Worm (Caenorhabditis elegans) whole organism, L1 larva: ENCODE measurements around the gene cutl-1.

Source experiments
- C16A3.4 ChIP-seq: fragments of 150-350 bp; optimal IDR thresholded peaks from 2 replicates; lab custom pipeline; 2014; ENCODE audit warnings: missing biosample characterization, missing genetic modification characterization
- C34B4.2 ChIP-seq: sonication (generic microtip); optimal IDR thresholded peaks from 2 replicates; lab custom pipeline; 2017; ENCODE audit warnings: mild to moderate bottlenecking, missing genetic modification characterization, missing compliant biosample characterization
- Y116A8C.19 ChIP-seq: sonication (generic microtip); optimal IDR thresholded peaks from 2 replicates; lab custom pipeline; 2016; ENCODE audit warnings: missing compliant biosample characterization, missing genetic modification characterization, borderline replicate concordance
- aha-1 ChIP-seq: fragments of 150-350 bp; optimal IDR thresholded peaks from 2 replicates; lab custom pipeline; 2014; ENCODE audit warnings: missing biosample characterization, missing genetic modification characterization
- ama-1 ChIP-seq: fragments of 150-350 bp; optimal IDR thresholded peaks from 2 replicates; lab custom pipeline; 2014
- blmp-1 ChIP-seq: fragments of 150-350 bp; optimal IDR thresholded peaks from 2 replicates; lab custom pipeline; 2014; ENCODE audit warnings: missing biosample characterization, missing genetic modification characterization
- ceh-63 ChIP-seq: fragments of 200-800 bp; sonication (Bioruptor generic); optimal IDR thresholded peaks from 2 replicates; lab custom pipeline; 2018; ENCODE audit warnings: mild to moderate bottlenecking, missing genetic modification characterization, missing compliant biosample characterization
- ceh-8 ChIP-seq: fragments of 200-800 bp; sonication (Bioruptor generic); optimal IDR thresholded peaks from 2 replicates; lab custom pipeline; 2018; ENCODE audit warnings: mild to moderate bottlenecking, missing genetic modification characterization, moderate library complexity, missing compliant biosample characterization
- ceh-82 ChIP-seq, 3 experiments: fragments of 150-350 bp in 1 of 3; sonication (generic microtip) in 2 of 3; optimal IDR thresholded peaks; 2 replicates each; lab custom pipeline; 2014 to 2017; ENCODE audit warnings: missing biosample characterization in 3 of 3, missing genetic modification characterization in 3 of 3
- ceh-88 ChIP-seq: fragments of 200-800 bp; sonication (Bioruptor generic); IDR thresholded peaks from 2 replicates; pipeline ENCODE4 v1.3.6; 2022; ENCODE audit warnings: missing genetic modification characterization, missing compliant biosample characterization
- dsc-1 ChIP-seq: sonication (generic microtip); optimal IDR thresholded peaks from 2 replicates; lab custom pipeline; 2016; ENCODE audit warnings: mild to moderate bottlenecking, missing genetic modification characterization, missing compliant biosample characterization
- efl-1 ChIP-seq, 4 experiments: fragments of 150-350 bp; optimal IDR thresholded peaks in 3 of 4; peaks in 1 of 4; 1 replicate in 1 of 4; 2 replicates in 3 of 4; lab custom pipeline; 2014; ENCODE audit warnings: missing biosample characterization in 2 of 4, missing genetic modification characterization in 2 of 4, missing genetic modification reagents in 2 of 4
- efl-3 ChIP-seq: fragments of 200-800 bp; sonication (Bioruptor generic); optimal IDR thresholded peaks from 2 replicates; lab custom pipeline; 2018; ENCODE audit warnings: mild to moderate bottlenecking, missing genetic modification characterization, missing compliant biosample characterization
- elt-2 ChIP-seq: sonication (generic microtip); optimal IDR thresholded peaks from 2 replicates; lab custom pipeline; 2016; ENCODE audit warnings: missing genetic modification characterization, mild to moderate bottlenecking, inconsistent platforms, missing compliant biosample characterization, missing genetic modification reagents
- elt-3 ChIP-seq, 6 experiments: fragments of 150-350 bp in 1 of 6; sonication (generic microtip); optimal IDR thresholded peaks; 2 replicates each; lab custom pipeline; 2017 to 2018; ENCODE audit warnings: missing biosample characterization in 6 of 6, missing genetic modification characterization in 6 of 6, inconsistent platforms in 1 of 6
- fkh-10 ChIP-seq: sonication (generic microtip); optimal IDR thresholded peaks from 2 replicates; lab custom pipeline; 2017; ENCODE audit warnings: missing biosample characterization, missing genetic modification reagents, missing genetic modification characterization
- fkh-8 ChIP-seq: sonication (generic microtip); optimal IDR thresholded peaks from 2 replicates; lab custom pipeline; 2016; ENCODE audit warnings: mild to moderate bottlenecking, missing genetic modification characterization, missing compliant biosample characterization
- fos-1 ChIP-seq: fragments of 150-350 bp; optimal IDR thresholded peaks from 2 replicates; lab custom pipeline; 2014; ENCODE audit warnings: missing biosample characterization, missing genetic modification characterization
- hlh-4 ChIP-seq: sonication (generic microtip); optimal IDR thresholded peaks from 2 replicates; lab custom pipeline; 2016; ENCODE audit warnings: mild to moderate bottlenecking, missing genetic modification characterization, missing compliant biosample characterization
- irx-1 ChIP-seq: sonication (generic microtip); optimal IDR thresholded peaks from 2 replicates; lab custom pipeline; 2016; ENCODE audit warnings: missing genetic modification characterization, missing compliant biosample characterization
- isw-1 ChIP-seq: fragments of 200-800 bp; sonication (Bioruptor generic); IDR thresholded peaks from 2 replicates; pipeline ENCODE4 v1.3.6; 2022; ENCODE audit warnings: missing genetic modification characterization, missing compliant biosample characterization
- lin-15B ChIP-seq: fragments of 150-350 bp; sonication (generic microtip); optimal IDR thresholded peaks from 3 replicates; lab custom pipeline; 2014; ENCODE audit warnings: missing biosample characterization, missing genetic modification characterization
- lin-39 ChIP-seq: fragments of 150-350 bp; optimal IDR thresholded peaks from 2 replicates; lab custom pipeline; 2014; ENCODE audit warnings: missing biosample characterization, missing genetic modification reagents, missing genetic modification characterization
- lir-3 ChIP-seq: sonication (generic microtip); optimal IDR thresholded peaks from 2 replicates; lab custom pipeline; 2016; ENCODE audit warnings: mild to moderate bottlenecking, missing genetic modification characterization, moderate library complexity, missing compliant biosample characterization; ENCODE audit not compliant: poor library complexity
- lsy-2 ChIP-seq, 2 experiments: fragments of 150-350 bp; optimal IDR thresholded peaks; 2 replicates each; lab custom pipeline; 2014; ENCODE audit warnings: missing biosample characterization in 2 of 2, missing genetic modification characterization in 2 of 2
- mep-1 ChIP-seq: fragments of 150-350 bp; optimal IDR thresholded peaks from 2 replicates; lab custom pipeline; 2014; ENCODE audit warnings: missing biosample characterization, missing genetic modification characterization
- nhr-19 ChIP-seq: fragments of 200-800 bp; sonication (Bioruptor generic); conservative IDR thresholded peaks from 2 replicates; pipeline ENCODE4 v1.3.6; 2022; ENCODE audit warnings: missing genetic modification characterization, missing compliant biosample characterization
- nhr-237 ChIP-seq: fragments of 150-350 bp; optimal IDR thresholded peaks from 2 replicates; lab custom pipeline; 2014; ENCODE audit warnings: missing biosample characterization, missing genetic modification characterization
- nhr-47 ChIP-seq: sonication (generic microtip); optimal IDR thresholded peaks from 2 replicates; lab custom pipeline; 2016; ENCODE audit warnings: mild to moderate bottlenecking, missing genetic modification characterization, moderate library complexity, missing compliant biosample characterization
- nhr-71 ChIP-seq: sonication (generic microtip); optimal IDR thresholded peaks from 2 replicates; lab custom pipeline; 2016; ENCODE audit warnings: mild to moderate bottlenecking, missing genetic modification characterization, moderate library complexity, missing compliant biosample characterization
- nhr-77 ChIP-seq: fragments of 150-350 bp; optimal IDR thresholded peaks from 2 replicates; lab custom pipeline; 2014; ENCODE audit warnings: missing biosample characterization, missing genetic modification characterization
- nhr-84 ChIP-seq: sonication (generic microtip); optimal IDR thresholded peaks from 2 replicates; lab custom pipeline; 2017; ENCODE audit warnings: missing biosample characterization, missing genetic modification characterization
- nhr-90 ChIP-seq: sonication (generic microtip); optimal IDR thresholded peaks from 2 replicates; lab custom pipeline; 2016; ENCODE audit warnings: mild to moderate bottlenecking, missing genetic modification characterization, missing compliant biosample characterization; ENCODE audit not compliant: poor library complexity
- pax-3 ChIP-seq: fragments of 200-800 bp; sonication (Bioruptor generic); optimal IDR thresholded peaks from 2 replicates; lab custom pipeline; 2018; ENCODE audit warnings: mild to moderate bottlenecking, missing genetic modification characterization, moderate library complexity, missing compliant biosample characterization
- skn-1 ChIP-seq: fragments of 150-350 bp; optimal IDR thresholded peaks from 2 replicates; lab custom pipeline; 2014; ENCODE audit warnings: missing biosample characterization, missing genetic modification characterization
- snpc-4 ChIP-seq: fragments of 150-350 bp; optimal IDR thresholded peaks from 2 replicates; lab custom pipeline; 2014; ENCODE audit warnings: missing biosample characterization, missing genetic modification characterization
- snu-23 ChIP-seq: sonication (generic microtip); optimal IDR thresholded peaks from 2 replicates; lab custom pipeline; 2016; ENCODE audit warnings: missing genetic modification characterization, missing compliant biosample characterization
- sox-4 ChIP-seq: sonication (generic microtip); optimal IDR thresholded peaks from 2 replicates; lab custom pipeline; 2016; ENCODE audit warnings: missing genetic modification characterization, missing compliant biosample characterization
- sptf-1 ChIP-seq: fragments of 150-350 bp; optimal IDR thresholded peaks from 2 replicates; lab custom pipeline; 2014; ENCODE audit warnings: missing biosample characterization, missing genetic modification characterization
- sup-37 ChIP-seq: fragments of 200-800 bp; sonication (Bioruptor generic); optimal IDR thresholded peaks from 2 replicates; lab custom pipeline; 2018; ENCODE audit warnings: mild to moderate bottlenecking, missing genetic modification characterization, missing compliant biosample characterization
- swsn-7 ChIP-seq: sonication (generic microtip); optimal IDR thresholded peaks from 2 replicates; lab custom pipeline; 2016; ENCODE audit warnings: missing genetic modification characterization, missing compliant biosample characterization
- unc-130 ChIP-seq: fragments of 150-350 bp; optimal IDR thresholded peaks from 2 replicates; lab custom pipeline; 2017; ENCODE audit warnings: missing biosample characterization, missing genetic modification characterization, inconsistent platforms
- xbp-1 ChIP-seq: sonication (generic microtip); optimal IDR thresholded peaks from 2 replicates; lab custom pipeline; 2016; ENCODE audit warnings: missing genetic modification characterization, missing compliant biosample characterization
- zag-1 ChIP-seq: fragments of 150-350 bp; optimal IDR thresholded peaks from 2 replicates; lab custom pipeline; 2014; ENCODE audit warnings: missing biosample characterization, missing genetic modification characterization

The cutl-1 gene

ce11 chrV:13366488-13366887 is 39.4 kb downstream of the cutl-1 start:
- TF ChIP-seq zag-1 (tag; lab: Kevin White, UChicago) (no peak), lsy-2 (tag; optimal IDR thresholded peaks at IDR 0.05; lab: Kevin White, UChicago) (peak; percentile 1 to 9), C16A3.4 (tag; lab: Kevin White, UChicago) (no peak), skn-1 (tag; lab: Kevin White, UChicago) (no peak), nhr-237 (tag; lab: Kevin White, UChicago) (peak; percentile 13), fkh-8 (peak; percentile 46), lin-39 (tag; lab: Kevin White, UChicago) (peak; percentile 2), pax-3 (tag; lab: Kevin White, UChicago) (no peak), fkh-10 (GFP tag; lab: Kevin White, UChicago) (no peak), nhr-71 (tag; lab: Kevin White, UChicago) (peak; percentile 40), xbp-1 (tag; lab: Kevin White, UChicago) (no peak), nhr-90 (tag; lab: Kevin White, UChicago) (no peak), hlh-4 (peak; percentile 65), C34B4.2 (tag; lab: Kevin White, UChicago) (no peak), sup-37 (GFP tag; lab: Kevin White, UChicago) (no peak), sox-4 (no peak), nhr-47 (peak; percentile 58)

ce11 chrV:13364227-13364626 is 41.7 kb downstream of the cutl-1 start:
- no peak for TF ChIP-seq hlh-4
- TF ChIP-seq snpc-4 (tag; lab: Kevin White, UChicago): no peak
- TF ChIP-seq mep-1 (tag; lab: Kevin White, UChicago): no peak
- TF ChIP-seq swsn-7 (tag; lab: Kevin White, UChicago): no peak
- no peak for TF ChIP-seq nhr-90 (tag; lab: Kevin White, UChicago)
- no peak for TF ChIP-seq efl-3
- TF ChIP-seq lin-39 (tag; lab: Kevin White, UChicago): no peak
- no peak for TF ChIP-seq C16A3.4 (tag; lab: Kevin White, UChicago)
- no peak for TF ChIP-seq unc-130 (tag; lab: Kevin White, UChicago)
- no peak for TF ChIP-seq dsc-1
- TF ChIP-seq nhr-84 (tag; lab: Kevin White, UChicago): no peak
- TF ChIP-seq aha-1: no peak
- TF ChIP-seq lin-15B: no peak

- peak; percentile 21 for TF ChIP-seq ceh-8
- no peak for TF ChIP-seq isw-1 (GFP tag; lab: Robert Waterston, UW)
- TF ChIP-seq, all 84 proteins: peak for 1
These were observed 42.5 kb downstream of the cutl-1 start, which contains the start of gene srg-46 for ce11 chrV:13363415-13363814. Gene srg-46, plus strand, starts transcription at chrV:13363715.

- TF ChIP-seq efl-1 (optimal IDR thresholded peaks at IDR 0.05; lab: Kevin White, UChicago): no peak
- TF ChIP-seq efl-1 (GFP tag; optimal IDR thresholded peaks at IDR 0.05 in 1 of 2; lab: Kevin White, UChicago): peak in 1 of 2 experiments; percentile 90
- no peak for TF ChIP-seq sptf-1 (tag; lab: Kevin White, UChicago)
- TF ChIP-seq ceh-88 (GFP tag; lab: Robert Waterston, UW): no peak
- no peak for TF ChIP-seq ceh-82 (tag; optimal IDR thresholded peaks at IDR 0.05; lab: Kevin White, UChicago)
These were observed 45.7 kb downstream of the cutl-1 start, which contains the start of gene F32H5.4 for ce11 chrV:13360254-13360653. Gene F32H5.4, plus strand, starts transcription at chrV:13360554.

ce11 chrV:13358823-13359592 is 46.9 kb downstream of the cutl-1 start, which contains the start of gene F32H5.3:
Gene F32H5.3, plus strand, starts transcription at chrV:13359335.
- TF ChIP-seq nhr-19 (GFP tag; lab: Robert Waterston, UW): peak; percentile 42; the same call in 1 of the 2 replicates
- TF ChIP-seq elt-3 (tag; optimal IDR thresholded peaks at IDR 0.05; lab: Kevin White, UChicago): peak in 1 of 6 experiments; percentile 53
- TF ChIP-seq lsy-2 (tag; optimal IDR thresholded peaks at IDR 0.05; lab: Kevin White, UChicago): peak; percentile 12 to 64
- no peak for TF ChIP-seq irx-1 (tag; lab: Kevin White, UChicago)
- no peak for TF ChIP-seq ceh-8
- no peak for TF ChIP-seq ama-1 (lab: Kevin White, UChicago)
- TF ChIP-seq lir-3 (tag; lab: Kevin White, UChicago): no peak
- peak; percentile 54 for TF ChIP-seq snu-23 (GFP tag; lab: Kevin White, UChicago)
- no peak for TF ChIP-seq elt-2 (tag; lab: Kevin White, UChicago)
- TF ChIP-seq blmp-1 (tag; lab: Kevin White, UChicago): peak; percentile 17
- TF ChIP-seq ceh-63 (GFP tag; lab: Kevin White, UChicago): no peak
- TF ChIP-seq Y116A8C.19 (tag; lab: Kevin White, UChicago): no peak
- TF ChIP-seq nhr-77 (tag; lab: Kevin White, UChicago): no peak
- no peak for TF ChIP-seq xbp-1 (tag; lab: Kevin White, UChicago)
- no peak for TF ChIP-seq fos-1 (tag; lab: Kevin White, UChicago)
- no peak for TF ChIP-seq ceh-82 (tag; optimal IDR thresholded peaks at IDR 0.05; lab: Kevin White, UChicago)
